Fruit fly (Drosophila melanogaster) Kc167 (cell line): ENCODE results near the gene CG44038.

Experiments
- Myc ChIP-seq: fragments of >200 bp; optimal IDR thresholded peaks from 2 replicates; lab custom pipeline; 2017; ENCODE audit warnings: missing external identifiers
- Sin3A ChIP-seq: fragments of >200 bp; optimal IDR thresholded peaks from 2 replicates; lab custom pipeline; 2018; ENCODE audit warnings: missing external identifiers
- h ChIP-seq: fragments of >200 bp; optimal IDR thresholded peaks from 3 replicates; lab custom pipeline; 2018; ENCODE audit warnings: missing external identifiers
- insv ChIP-seq: fragments of >200 bp; optimal IDR thresholded peaks from 3 replicates; lab custom pipeline; 2018; ENCODE audit warnings: missing external identifiers
- psq ChIP-seq: fragments of >200 bp; optimal IDR thresholded peaks from 2 replicates; lab custom pipeline; 2017; ENCODE audit warnings: missing external identifiers
- ttk ChIP-seq: sonication (Bioruptor generic); optimal IDR thresholded peaks from 2 replicates; lab custom pipeline; 2017; ENCODE audit warnings: missing external identifiers

DNA sequence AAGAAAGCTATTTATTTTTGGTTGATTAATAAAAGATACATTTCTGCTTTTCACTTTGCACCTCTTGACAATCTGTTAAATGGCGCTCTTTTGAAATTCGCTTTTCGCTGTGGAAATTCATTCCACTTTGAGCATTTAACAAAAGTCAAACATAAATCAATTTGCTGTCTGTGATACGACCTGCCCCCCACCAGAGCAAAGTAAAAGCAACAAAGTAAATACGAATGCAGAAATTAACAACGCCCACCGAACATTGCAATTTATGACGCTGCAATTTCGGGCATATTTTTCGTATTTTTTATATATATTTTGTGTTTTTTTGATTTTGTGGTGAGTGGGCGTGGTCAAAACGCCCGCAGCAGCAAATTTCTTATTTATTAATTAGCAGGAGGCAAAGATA is 24.8 kb downstream of the CG44038 start:
- TF ChIP-seq Myc (lab: Kevin White, UChicago) (no peak), h (lab: Kevin White, UChicago) (no peak), ttk (lab: Kevin White, UChicago) (no peak), psq (lab: Kevin White, UChicago) (no peak), insv (lab: Kevin White, UChicago) (no peak), Sin3A (lab: Kevin White, UChicago) (no peak)
